Worm (Caenorhabditis elegans) whole organism, young adult: ENCODE results near the gene B0218.5.

ENCODE experiments used
- B0336.3 ChIP-seq: fragments of 200-800 bp; sonication (Bioruptor generic); IDR thresholded peaks from 2 replicates; pipeline ENCODE4 v1.3.6; 2022; ENCODE audit warnings: missing genetic modification characterization, missing compliant biosample characterization
- F23B12.7 ChIP-seq: sonication (generic microtip); optimal IDR thresholded peaks from 2 replicates; lab custom pipeline; 2017; ENCODE audit warnings: missing genetic modification characterization, mild to moderate bottlenecking, missing compliant biosample characterization, antibody characterized with exemption, moderate library complexity; ENCODE audit not compliant: insufficient read depth
- F49E8.2 ChIP-seq: sonication (generic microtip); optimal IDR thresholded peaks from 3 replicates; lab custom pipeline; 2017; ENCODE audit warnings: missing genetic modification characterization, mild to moderate bottlenecking, missing compliant biosample characterization, antibody characterized with exemption, moderate library complexity; ENCODE audit not compliant: insufficient read depth
- F52B5.7 ChIP-seq: sonication (generic microtip); optimal IDR thresholded peaks from 2 replicates; lab custom pipeline; 2016; ENCODE audit warnings: mild to moderate bottlenecking, missing genetic modification characterization, missing compliant biosample characterization
- Y53F4B.3 ChIP-seq: fragments of 200-800 bp; sonication (Bioruptor generic); IDR thresholded peaks from 2 replicates; pipeline ENCODE4 v1.3.6; 2022; ENCODE audit warnings: missing genetic modification reagents, missing genetic modification characterization, missing compliant biosample characterization
- Y53G8AR.9 ChIP-seq: fragments of 200-800 bp; sonication (Bioruptor generic); conservative IDR thresholded peaks from 2 replicates; pipeline ENCODE4 v1.3.6; 2022; ENCODE audit warnings: missing genetic modification reagents, missing genetic modification characterization, missing compliant biosample characterization
- Y56A3A.18 ChIP-seq: fragments of 200-800 bp; sonication (Bioruptor generic); IDR thresholded peaks from 2 replicates; pipeline ENCODE4 v1.3.6; 2022; ENCODE audit warnings: missing genetic modification reagents, missing genetic modification characterization, missing compliant biosample characterization
- Y79H2A.3 ChIP-seq: fragments of 200-800 bp; sonication (Bioruptor generic); conservative IDR thresholded peaks from 2 replicates; pipeline ENCODE4 v1.3.6; 2022; ENCODE audit warnings: missing genetic modification reagents, missing genetic modification characterization, missing compliant biosample characterization
- ZK185.1 ChIP-seq: sonication (generic microtip); optimal IDR thresholded peaks from 2 replicates; lab custom pipeline; 2016; ENCODE audit warnings: mild to moderate bottlenecking, missing genetic modification characterization, missing compliant biosample characterization; ENCODE audit not compliant: poor library complexity, severe bottlenecking
- ama-1 ChIP-seq, 3 experiments: fragments of 150-350 bp in 1 of 3; sonication (generic microtip) in 2 of 3; optimal IDR thresholded peaks; 2 replicates each; lab custom pipeline; 2014 to 2018; ENCODE audit warnings: missing biosample characterization in 2 of 3, missing genetic modification characterization in 2 of 3, missing genetic modification reagents in 2 of 3
- aptf-3 ChIP-seq: fragments of 200-800 bp; sonication (Bioruptor generic); IDR thresholded peaks from 2 replicates; pipeline ENCODE4 v1.3.6; 2022; ENCODE audit warnings: missing genetic modification characterization, missing compliant biosample characterization
- athp-1 ChIP-seq: sonication (generic microtip); optimal IDR thresholded peaks from 2 replicates; lab custom pipeline; 2017; ENCODE audit warnings: mild to moderate bottlenecking, missing genetic modification characterization, missing compliant biosample characterization
- attf-5 ChIP-seq: fragments of 200-800 bp; sonication (Bioruptor generic); optimal IDR thresholded peaks from 2 replicates; lab custom pipeline; 2018; ENCODE audit warnings: mild to moderate bottlenecking, missing genetic modification characterization, missing compliant biosample characterization
- cebp-1 ChIP-seq, 2 experiments: fragments of 200-800 bp in 1 of 2; sonication (Bioruptor generic) in 1 of 2; sonication (generic microtip) in 1 of 2; IDR thresholded peaks in 1 of 2; optimal IDR thresholded peaks in 1 of 2; 2 replicates each; pipeline versions ENCODE4 v1.3.6 to Lab custom; 2017 to 2022; ENCODE audit warnings: missing compliant biosample characterization in 2 of 2, missing genetic modification characterization in 2 of 2, mild to moderate bottlenecking in 1 of 2, missing genetic modification reagents in 1 of 2, moderate library complexity in 1 of 2
- ceh-79 ChIP-seq: sonication (generic microtip); optimal IDR thresholded peaks from 2 replicates; lab custom pipeline; 2017; ENCODE audit warnings: mild to moderate bottlenecking, missing genetic modification characterization, missing compliant biosample characterization
- dpl-1 ChIP-seq: fragments of 150-350 bp; optimal IDR thresholded peaks from 2 replicates; lab custom pipeline; 2014; ENCODE audit warnings: missing biosample characterization, missing genetic modification reagents, missing genetic modification characterization
- egrh-3 ChIP-seq: fragments of 200-800 bp; sonication (Bioruptor generic); IDR thresholded peaks from 2 replicates; pipeline ENCODE4 v1.3.6; 2022; ENCODE audit warnings: missing genetic modification reagents, missing genetic modification characterization, missing compliant biosample characterization
- ekl-4 ChIP-seq: fragments of 200-800 bp; sonication (Bioruptor generic); IDR thresholded peaks from 2 replicates; pipeline ENCODE4 v1.3.6; 2022; ENCODE audit warnings: missing genetic modification reagents, missing genetic modification characterization, missing compliant biosample characterization
- him-1 ChIP-seq: sonication (generic microtip); optimal IDR thresholded peaks from 2 replicates; lab custom pipeline; 2016; ENCODE audit warnings: missing genotype, missing genetic modification reagents, missing genetic modification characterization, missing compliant biosample characterization
- hmg-1.2 ChIP-seq: fragments of 200-800 bp; sonication (Bioruptor generic); IDR thresholded peaks from 2 replicates; pipeline ENCODE4 v1.3.6; 2022; ENCODE audit warnings: missing genetic modification reagents, missing genetic modification characterization, missing compliant biosample characterization
- hrde-1 ChIP-seq: sonication (generic microtip); optimal IDR thresholded peaks from 2 replicates; lab custom pipeline; 2016; ENCODE audit warnings: missing genetic modification characterization, mild to moderate bottlenecking, missing compliant biosample characterization, moderate library complexity, missing genotype, missing genetic modification reagents, borderline replicate concordance
- hsf-1 ChIP-seq: fragments of 200-800 bp; sonication (Bioruptor generic); IDR thresholded peaks from 2 replicates; pipeline ENCODE4 v1.3.6; 2022; ENCODE audit warnings: missing genetic modification reagents, missing genetic modification characterization, missing compliant biosample characterization
- let-526 ChIP-seq: fragments of 200-800 bp; sonication (Bioruptor generic); IDR thresholded peaks from 2 replicates; pipeline ENCODE4 v1.3.6; 2022; ENCODE audit warnings: missing genetic modification reagents, missing genetic modification characterization, missing compliant biosample characterization
- let-607 ChIP-seq, 2 experiments: fragments of 200-800 bp in 1 of 2; sonication (Bioruptor generic) in 1 of 2; sonication (generic microtip) in 1 of 2; optimal IDR thresholded peaks; 2 replicates each; lab custom pipeline; 2016 to 2018; ENCODE audit warnings: mild to moderate bottlenecking in 2 of 2, missing compliant biosample characterization in 2 of 2, missing genetic modification characterization in 2 of 2, moderate library complexity in 2 of 2, missing genotype in 1 of 2
- lin-26 ChIP-seq: fragments of 200-800 bp; sonication (Bioruptor generic); IDR thresholded peaks from 2 replicates; pipeline ENCODE4 v1.3.6; 2022; ENCODE audit warnings: missing genetic modification reagents, missing genetic modification characterization, missing compliant biosample characterization
- lsl-1 ChIP-seq: fragments of 200-800 bp; sonication (Bioruptor generic); optimal IDR thresholded peaks from 2 replicates; lab custom pipeline; 2018; ENCODE audit warnings: mild to moderate bottlenecking, missing genetic modification characterization, moderate library complexity, missing compliant biosample characterization
- madf-6 ChIP-seq: fragments of 200-800 bp; sonication (Bioruptor generic); IDR thresholded peaks from 2 replicates; pipeline ENCODE4 v1.3.6; 2022; ENCODE audit warnings: missing genetic modification reagents, missing genetic modification characterization, missing compliant biosample characterization
- mcd-1 ChIP-seq: fragments of 200-800 bp; sonication (Bioruptor generic); IDR thresholded peaks from 2 replicates; pipeline ENCODE4 v1.3.6; 2022; ENCODE audit warnings: missing genetic modification reagents, missing genetic modification characterization, missing compliant biosample characterization
- nhr-90 ChIP-seq: sonication (generic microtip); optimal IDR thresholded peaks from 2 replicates; lab custom pipeline; 2016; ENCODE audit warnings: missing genotype, mild to moderate bottlenecking, missing genetic modification characterization, missing compliant biosample characterization
- pha-4 ChIP-seq: fragments of 150-350 bp; sonication (generic microtip); optimal IDR thresholded peaks from 2 replicates; lab custom pipeline; 2014; ENCODE audit warnings: missing biosample characterization, missing genetic modification reagents, missing genetic modification characterization
- rcor-1 ChIP-seq: fragments of 200-800 bp; sonication (Bioruptor generic); IDR thresholded peaks from 2 replicates; pipeline ENCODE4 v1.3.6; 2022; ENCODE audit warnings: missing genetic modification reagents, missing genetic modification characterization, missing compliant biosample characterization
- rpc-1 ChIP-seq, 2 experiments: fragments of 150-350 bp in 1 of 2; sonication (generic microtip) in 1 of 2; optimal IDR thresholded peaks; 2 replicates each; lab custom pipeline; 2014 to 2018; ENCODE audit warnings: missing biosample characterization in 1 of 2, missing genetic modification characterization in 1 of 2, missing genetic modification reagents in 1 of 2, missing genotype in 1 of 2
- snpc-1.3 ChIP-seq: sonication (generic microtip); optimal IDR thresholded peaks from 2 replicates; lab custom pipeline; 2017; ENCODE audit warnings: missing genetic modification characterization, mild to moderate bottlenecking, missing compliant biosample characterization, antibody characterized with exemption, moderate library complexity, missing genotype, missing genetic modification reagents; ENCODE audit not compliant: insufficient read depth
- somi-1 ChIP-seq: fragments of 200-800 bp; sonication (Bioruptor generic); optimal IDR thresholded peaks from 2 replicates; lab custom pipeline; 2018; ENCODE audit warnings: mild to moderate bottlenecking, missing genetic modification characterization, missing compliant biosample characterization
- tlf-1 ChIP-seq: fragments of 200-800 bp; sonication (Bioruptor generic); optimal IDR thresholded peaks from 2 replicates; lab custom pipeline; 2018; ENCODE audit warnings: mild to moderate bottlenecking, missing genetic modification characterization, missing compliant biosample characterization
- xnd-1 ChIP-seq: sonication (generic microtip); optimal IDR thresholded peaks from 2 replicates; lab custom pipeline; 2016; ENCODE audit warnings: missing genotype, missing genetic modification reagents, missing genetic modification characterization, missing compliant biosample characterization
- zfh-2 ChIP-seq: fragments of 200-800 bp; sonication (Bioruptor generic); conservative IDR thresholded peaks from 2 replicates; pipeline ENCODE4 v1.3.6; 2022; ENCODE audit warnings: missing genetic modification reagents, missing genetic modification characterization, missing compliant biosample characterization
- ztf-25 ChIP-seq: fragments of 200-800 bp; sonication (Bioruptor generic); IDR thresholded peaks from 2 replicates; pipeline ENCODE4 v1.3.6; 2022; ENCODE audit warnings: missing genetic modification reagents, missing genetic modification characterization, missing compliant biosample characterization
- ztf-26 ChIP-seq: sonication (generic microtip); optimal IDR thresholded peaks from 2 replicates; lab custom pipeline; 2017; ENCODE audit warnings: missing genetic modification characterization, missing compliant biosample characterization

The B0218.5 gene

ce11 chrIV:8192878-8193277, 35.8 kb upstream of the B0218.5 start:
- TF ChIP-seq F52B5.7 = no peak
- peak; percentile 70 for TF ChIP-seq zfh-2 (GFP tag; lab: Robert Waterston, UW)

ce11 chrIV:8189667-8190066, 32.6 kb upstream of the B0218.5 start:
- peak; percentile 83; the same call in 1 of the 2 replicates for TF ChIP-seq egrh-3 (GFP tag; lab: Robert Waterston, UW)
- TF ChIP-seq ztf-25 = 0 out of 2 replicates have a peak, but pooled peaks have one; percentile 5
- peak; percentile 87 for TF ChIP-seq zfh-2 (GFP tag; lab: Robert Waterston, UW)
- TF ChIP-seq mcd-1 (GFP tag; lab: Robert Waterston, UW) = 0 out of 2 replicates have a peak, but pooled peaks have one; percentile 27
- no peak for TF ChIP-seq aptf-3 (GFP tag; lab: Robert Waterston, UW)

ce11 chrIV:8188421-8189112, 31.5 kb upstream of the B0218.5 start:
- TF ChIP-seq Y53G8AR.9 (GFP tag; lab: Robert Waterston, UW) (0 out of 2 replicates have a peak, but pooled peaks have one; percentile 37), hsf-1 (GFP tag; lab: Robert Waterston, UW) (peak; percentile 43), athp-1 (tag; lab: Kevin White, UChicago) (peak; percentile 31), pha-4 (tag; lab: Kevin White, UChicago) (no peak), Y56A3A.18 (GFP tag; lab: Robert Waterston, UW) (0 out of 2 replicates have a peak, but pooled peaks have one; percentile 64), hmg-1.2 (GFP tag; lab: Robert Waterston, UW) (peak; percentile 17; the same call in 1 of the 2 replicates), attf-5 (GFP tag; lab: Kevin White, UChicago) (peak; percentile 1), ztf-26 (tag; lab: Kevin White, UChicago) (no peak), xnd-1 (tag; lab: Kevin White, UChicago) (peak; percentile 8), tlf-1 (GFP tag; lab: Kevin White, UChicago) (peak; percentile 4), ama-1 (optimal IDR thresholded peaks at IDR 0.05; lab: Kevin White, UChicago) (no peak), ama-1 (GFP tag; optimal IDR thresholded peaks at IDR 0.05; lab: Kevin White, UChicago) (peak in 1 of 2 experiments; percentile 74), ceh-79 (tag; lab: Kevin White, UChicago) (peak; percentile 60), snpc-1.3 (peak; percentile 9), nhr-90 (no peak), ekl-4 (no peak), cebp-1 (GFP tag; IDR thresholded peaks at IDR 0.05; lab: Robert Waterston, UW) (no peak), cebp-1 (tag; optimal IDR thresholded peaks at IDR 0.05; lab: Kevin White, UChicago) (peak; percentile 21), him-1 (tag; lab: Kevin White, UChicago) (peak; percentile 100), hrde-1 (tag; lab: Kevin White, UChicago) (peak; percentile 65), B0336.3 (GFP tag; lab: Robert Waterston, UW) (peak; percentile 73), lsl-1 (GFP tag; lab: Kevin White, UChicago) (peak; percentile 4), Y79H2A.3 (GFP tag; lab: Robert Waterston, UW) (peak; percentile 32; the same call in 1 of the 2 replicates), F23B12.7 (no peak), F49E8.2 (tag; lab: Kevin White, UChicago) (peak; percentile 8)

- TF ChIP-seq hsf-1 (GFP tag; lab: Robert Waterston, UW) (no peak), let-607 (tag; optimal IDR thresholded peaks at IDR 0.05; lab: Kevin White, UChicago) (no peak), rcor-1 (GFP tag; lab: Robert Waterston, UW) (no peak), ZK185.1 (tag; lab: Kevin White, UChicago) (no peak), Y53F4B.3 (no peak), hrde-1 (tag; lab: Kevin White, UChicago) (no peak), rpc-1 (optimal IDR thresholded peaks at IDR 0.05; lab: Kevin White, UChicago) (no peak), rpc-1 (tag; optimal IDR thresholded peaks at IDR 0.05; lab: Kevin White, UChicago) (no peak), egrh-3 (GFP tag; lab: Robert Waterston, UW) (0 out of 2 replicates have a peak, but pooled peaks have one; percentile 16), let-526 (GFP tag; lab: Robert Waterston, UW) (no peak), lin-26 (GFP tag; lab: Robert Waterston, UW) (no peak), mcd-1 (GFP tag; lab: Robert Waterston, UW) (0 out of 2 replicates have a peak, but pooled peaks have one; percentile 27), cebp-1 (GFP tag; IDR thresholded peaks at IDR 0.05; lab: Robert Waterston, UW) (no peak), cebp-1 (tag; optimal IDR thresholded peaks at IDR 0.05; lab: Kevin White, UChicago) (peak; percentile 11), dpl-1 (no peak), somi-1 (GFP tag; lab: Kevin White, UChicago) (no peak), madf-6 (GFP tag; lab: Robert Waterston, UW) (no peak)
Measured at ce11 chrIV:8183313-8183712, 26.3 kb upstream of the B0218.5 start.
